Fruit fly (Drosophila melanogaster): ENCODE measurements around the gene Xrcc2.

Gene Xrcc2

DNA sequence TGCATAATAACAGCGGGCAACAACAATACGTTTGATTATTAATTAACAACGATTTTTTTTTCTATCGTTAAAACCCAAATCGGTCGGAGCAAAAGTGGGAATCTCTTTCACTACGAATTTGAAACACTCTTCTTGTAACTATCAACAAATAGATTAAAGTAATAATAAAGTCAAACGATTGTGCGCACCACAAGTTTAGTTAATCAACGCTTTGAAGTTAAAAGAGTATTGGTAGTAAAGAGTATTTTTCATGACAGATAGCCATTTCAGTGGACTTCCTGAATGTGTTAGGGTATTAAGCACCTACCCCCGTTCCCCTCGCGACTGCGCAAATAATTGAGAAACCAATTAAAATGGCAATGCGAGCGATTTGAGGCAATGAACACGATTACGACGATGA lies 46.9 kb downstream of the Xrcc2 start (continued):
- peak; percentile 71 for TF ChIP-seq ssp (GFP tag; IDR thresholded peaks at IDR 0.05)
- no peak for TF ChIP-seq unc-4 (GFP tag; IDR thresholded peaks at IDR 0.05; ENCODE audit: partially characterized antibody)
- TF ChIP-seq slp2 (GFP tag; optimal IDR thresholded peaks at IDR 0.05) = peak; percentile 51
- peak; percentile 62 for TF ChIP-seq en (GFP tag; optimal IDR thresholded peaks at IDR 0.05)
- no peak for TF ChIP-seq Jarid2 (GFP tag; optimal IDR thresholded peaks at IDR 0.05)
- no peak for TF ChIP-seq CG2116 (GFP tag; optimal IDR thresholded peaks at IDR 0.05)
- TF ChIP-seq jumu (GFP tag; optimal IDR thresholded peaks at IDR 0.05) = peak; percentile 70
- peak; percentile 87 for TF ChIP-seq CG2678 (tag; optimal IDR thresholded peaks at IDR 0.05)
- peak; percentile 97 for TF ChIP-seq D19A (tag; optimal IDR thresholded peaks at IDR 0.05)
- TF ChIP-seq lmd (GFP tag; IDR thresholded peaks at IDR 0.05) = peak; percentile 89
- TF ChIP-seq mirr (GFP tag; optimal IDR thresholded peaks at IDR 0.05) = peak; percentile 73
- peak; percentile 72 for TF ChIP-seq Hmr (GFP tag; optimal IDR thresholded peaks at IDR 0.05)
- TF ChIP-seq phol (tag; optimal IDR thresholded peaks at IDR 0.05) = peak; percentile 72
- TF ChIP-seq CG1529 (GFP tag; optimal IDR thresholded peaks at IDR 0.05) = peak; percentile 47
- TF ChIP-seq ac (GFP tag; optimal IDR thresholded peaks at IDR 0.05) = no peak
- peak; percentile 18 for TF ChIP-seq zen (tag; optimal IDR thresholded peaks at IDR 0.05)
- peak; percentile 77 for TF ChIP-seq otp (GFP tag; IDR thresholded peaks at IDR 0.05)
- TF ChIP-seq Bgb (GFP tag; IDR thresholded peaks at IDR 0.05; ENCODE audit: partially characterized antibody) = no peak
- peak; percentile 78 for TF ChIP-seq CG2712 (tag; optimal IDR thresholded peaks at IDR 0.05)
- peak; percentile 91 for TF ChIP-seq Drgx (GFP tag; IDR thresholded peaks at IDR 0.05)
- TF ChIP-seq CG43689 (GFP tag; IDR thresholded peaks at IDR 0.05) = peak; percentile 39; the same call in 1 of the 2 replicates
- TF ChIP-seq cg (GFP tag; optimal IDR thresholded peaks at IDR 0.05) = no peak
- 0 out of 2 replicates have a peak, but pooled peaks have one; percentile 17 for TF ChIP-seq Doc2 (GFP tag; IDR thresholded peaks at IDR 0.05)
- TF ChIP-seq CG32532 (GFP tag; IDR thresholded peaks at IDR 0.05) = peak; percentile 88
- TF ChIP-seq NfI (GFP tag; optimal IDR thresholded peaks at IDR 0.05) = peak; percentile 78
- TF ChIP-seq CG13296 (GFP tag; optimal IDR thresholded peaks at IDR 0.05) = peak; percentile 75
- peak; percentile 40 for TF ChIP-seq CG4707 (GFP tag; optimal IDR thresholded peaks at IDR 0.05)
- peak; percentile 78 for TF ChIP-seq CG30403 (GFP tag; optimal IDR thresholded peaks at IDR 0.05)
- peak; percentile 27 for TF ChIP-seq Sry-δ (GFP tag; optimal IDR thresholded peaks at IDR 0.05)
- TF ChIP-seq tll (GFP tag; optimal IDR thresholded peaks at IDR 0.05) = no peak
- TF ChIP-seq grn (GFP tag; optimal IDR thresholded peaks at IDR 0.05) = no peak
- TF ChIP-seq CG18619 (GFP tag; optimal IDR thresholded peaks at IDR 0.05) = peak; percentile 62
- no peak for TF ChIP-seq Dll (GFP tag; IDR thresholded peaks at IDR 0.05; ENCODE audit: partially characterized antibody)
- no peak for TF ChIP-seq hth (optimal IDR thresholded peaks at IDR 0.05)
- peak; percentile 11 for TF ChIP-seq p53 (GFP tag; optimal IDR thresholded peaks at IDR 0.05)
- peak; percentile 62 for TF ChIP-seq CG4424 (GFP tag; optimal IDR thresholded peaks at IDR 0.05)
- TF ChIP-seq trh (GFP tag; optimal IDR thresholded peaks at IDR 0.05) = peak; percentile 14
- TF ChIP-seq Ptx1 (GFP tag; IDR thresholded peaks at IDR 0.05) = peak; percentile 87
- TF ChIP-seq CG12071 (GFP tag; optimal IDR thresholded peaks at IDR 0.05) = peak; percentile 80
- no peak for TF ChIP-seq CG30020 (tag; optimal IDR thresholded peaks at IDR 0.05)
- TF ChIP-seq chif (GFP tag; optimal IDR thresholded peaks at IDR 0.05) = peak; percentile 52 to 67
- TF ChIP-seq lab (GFP tag; optimal IDR thresholded peaks at IDR 0.05) = peak; percentile 86
- TF ChIP-seq CG8765 (GFP tag; IDR thresholded peaks at IDR 0.05) = peak; percentile 54; the same call in 1 of the 2 replicates
- peak; percentile 26 for TF ChIP-seq CG14710 (tag; optimal IDR thresholded peaks at IDR 0.05)
- peak; percentile 80 for TF ChIP-seq Atf6 (GFP tag; IDR thresholded peaks at IDR 0.05)
- TF ChIP-seq CG14667 (GFP tag; IDR thresholded peaks at IDR 0.05) = peak; percentile 81
- peak; percentile 44 for TF ChIP-seq CG18011 (GFP tag; optimal IDR thresholded peaks at IDR 0.05)
- no peak for TF ChIP-seq Lpt (GFP tag; optimal IDR thresholded peaks at IDR 0.05)
- peak; percentile 77 for TF ChIP-seq CG10366 (GFP tag; IDR thresholded peaks at IDR 0.05)
- TF ChIP-seq CG14014 (GFP tag; IDR thresholded peaks at IDR 0.05) = peak; percentile 89
- no peak for TF ChIP-seq trem (tag; optimal IDR thresholded peaks at IDR 0.05)

Data from whole organism, embryonic.